Fruit fly (Drosophila melanogaster) whole organism, embryonic: Measurements from ENCODE around the gene loaf.
A peak's percentile ranks its signal among the peaks of the same experiment; 100 is the strongest.

Source experiments
- ATbp ChIP-seq: fragments of 200-800 bp; sonication (Bioruptor generic); optimal IDR thresholded peaks from 2 replicates; lab custom pipeline; 2017; ENCODE audit warnings: missing biosample characterization, mild to moderate bottlenecking, missing genetic modification characterization, missing genetic modification reagents
- Ada2b ChIP-seq: fragments of 200-800 bp; sonication (Bioruptor generic); IDR thresholded peaks from 2 replicates; pipeline ENCODE4 v1.3.6; 2022; ENCODE audit warnings: missing biosample characterization, missing genetic modification characterization
- B-H2 ChIP-seq: fragments of 200-800 bp; sonication (Bioruptor generic); optimal IDR thresholded peaks from 2 replicates; lab custom pipeline; 2018; ENCODE audit warnings: missing biosample characterization, mild to moderate bottlenecking, missing genetic modification characterization
- BtbVII ChIP-seq: fragments of 200-800 bp; sonication (Bioruptor generic); optimal IDR thresholded peaks from 3 replicates; lab custom pipeline; 2017; ENCODE audit warnings: missing biosample characterization, mild to moderate bottlenecking, missing genetic modification characterization
- C15 ChIP-seq: fragments of 200-800 bp; sonication (Bioruptor generic); IDR thresholded peaks from 3 replicates; pipeline ENCODE4 v1.3.6; 2022; ENCODE audit warnings: missing biosample characterization, missing genetic modification characterization
- CG10654 ChIP-seq: fragments of 200-800 bp; sonication (Bioruptor generic); optimal IDR thresholded peaks from 2 replicates; lab custom pipeline; 2016; ENCODE audit warnings: missing biosample characterization, missing genetic modification characterization
- CG11456 ChIP-seq: fragments of 200-800 bp; sonication (Bioruptor generic); IDR thresholded peaks from 3 replicates; pipeline ENCODE4 v1.3.6; 2022; ENCODE audit warnings: missing biosample characterization, missing genetic modification characterization
- CG12104 ChIP-seq: fragments of 200-800 bp; sonication (Bioruptor generic); optimal IDR thresholded peaks from 3 replicates; lab custom pipeline; 2016; ENCODE audit warnings: missing biosample characterization, missing genetic modification characterization
- CG12236 ChIP-seq: fragments of 200-800 bp; sonication (Bioruptor generic); optimal IDR thresholded peaks from 2 replicates; lab custom pipeline; 2016; ENCODE audit warnings: missing biosample characterization, missing genetic modification characterization
- CG13287 ChIP-seq: fragments of 200-800 bp; sonication (Bioruptor generic); IDR thresholded peaks from 2 replicates; pipeline ENCODE4 v1.3.6; 2022; ENCODE audit warnings: missing biosample characterization, missing genetic modification characterization; ENCODE audit not compliant: partially characterized antibody
- CG16815 ChIP-seq: fragments of 200-800 bp; sonication (Bioruptor generic); optimal IDR thresholded peaks from 3 replicates; lab custom pipeline; 2017; ENCODE audit warnings: missing biosample characterization, mild to moderate bottlenecking, missing genetic modification characterization
- CG17361 ChIP-seq: fragments of 200-800 bp; sonication (Bioruptor generic); IDR thresholded peaks from 3 replicates; pipeline ENCODE4 v1.3.6; 2022; ENCODE audit warnings: missing biosample characterization, missing genetic modification characterization
- CG18764 ChIP-seq: fragments of 200-800 bp; sonication (Bioruptor generic); optimal IDR thresholded peaks from 3 replicates; lab custom pipeline; 2016; ENCODE audit warnings: missing biosample characterization, missing genetic modification characterization
- CG30020 ChIP-seq: fragments of 200-800 bp; optimal IDR thresholded peaks from 2 replicates; lab custom pipeline; 2019; ENCODE audit warnings: missing biosample characterization, mild to moderate bottlenecking, missing genetic modification characterization, moderate library complexity
- CG32772 ChIP-seq: fragments of 200-800 bp; sonication (Bioruptor generic); IDR thresholded peaks from 2 replicates; pipeline ENCODE4 v1.3.6; 2022; ENCODE audit warnings: missing biosample characterization, missing genetic modification characterization
- CG34422 ChIP-seq: fragments of 200-800 bp; sonication (Bioruptor generic); IDR thresholded peaks from 3 replicates; pipeline ENCODE4 v1.3.6; 2022; ENCODE audit warnings: missing biosample characterization, missing genetic modification characterization
- CG3726 ChIP-seq: fragments of 200-800 bp; sonication (Bioruptor generic); IDR thresholded peaks from 3 replicates; pipeline ENCODE4, ENCODE4 v1.3.6; 2022; ENCODE audit warnings: missing biosample characterization, missing genetic modification characterization
- CG4424 ChIP-seq: fragments of 200-800 bp; sonication (Bioruptor generic); optimal IDR thresholded peaks from 3 replicates; lab custom pipeline; 2016; ENCODE audit warnings: missing biosample characterization, missing genetic modification characterization
- CG5953 ChIP-seq: fragments of 200-800 bp; sonication (Bioruptor generic); IDR thresholded peaks from 2 replicates; pipeline ENCODE4 v1.3.6; 2022; ENCODE audit warnings: missing biosample characterization, missing genetic modification characterization
- CG8765 ChIP-seq: fragments of 200-800 bp; sonication (Bioruptor generic); IDR thresholded peaks from 2 replicates; pipeline ENCODE4 v1.3.6; 2022; ENCODE audit warnings: missing biosample characterization, missing genetic modification characterization
- CG9932 ChIP-seq: fragments of 200-800 bp; sonication (Bioruptor generic); IDR thresholded peaks from 2 replicates; pipeline ENCODE4 v1.3.6; 2022; ENCODE audit warnings: missing biosample characterization, missing genetic modification characterization
- CrebB ChIP-seq: fragments of 200-800 bp; sonication (Bioruptor generic); optimal IDR thresholded peaks from 3 replicates; lab custom pipeline; 2018; ENCODE audit warnings: missing biosample characterization, mild to moderate bottlenecking, missing genetic modification characterization
- D19B ChIP-seq: fragments of 200-800 bp; sonication (Bioruptor generic); optimal IDR thresholded peaks from 2 replicates; lab custom pipeline; 2017; ENCODE audit warnings: missing biosample characterization, mild to moderate bottlenecking, missing genetic modification characterization
- Ets97D ChIP-seq: fragments of 200-800 bp; sonication (Bioruptor generic); optimal IDR thresholded peaks from 3 replicates; lab custom pipeline; 2016; ENCODE audit warnings: missing biosample characterization, missing genetic modification characterization
- Hr78 ChIP-seq, 2 experiments: fragments of 200-800 bp in 1 of 2; fragments of >200 bp in 1 of 2; sonication (Bioruptor generic) in 1 of 2; optimal IDR thresholded peaks; 2 replicates each; lab custom pipeline; 2017 to 2019; ENCODE audit warnings: missing biosample characterization in 2 of 2, missing genetic modification characterization in 2 of 2, mild to moderate bottlenecking in 1 of 2, moderate library complexity in 1 of 2
- Lhr ChIP-seq: fragments of 200-800 bp; sonication (Bioruptor generic); optimal IDR thresholded peaks from 3 replicates; lab custom pipeline; 2017; ENCODE audit warnings: mild to moderate bottlenecking, missing biosample characterization, missing genetic modification reagents, missing genetic modification characterization
- Poxn ChIP-seq: fragments of 200-800 bp; sonication (Bioruptor generic); IDR thresholded peaks from 2 replicates; pipeline ENCODE4 v1.3.6; 2022; ENCODE audit warnings: missing biosample characterization, missing genetic modification characterization
- Ptx1 ChIP-seq: fragments of 200-800 bp; sonication (Bioruptor generic); IDR thresholded peaks from 2 replicates; pipeline ENCODE4 v1.3.6; 2022; ENCODE audit warnings: missing biosample characterization, missing genetic modification characterization
- Scr ChIP-seq: fragments of 200-800 bp; sonication (Bioruptor generic); IDR thresholded peaks from 2 replicates; pipeline ENCODE4 v1.3.6; 2022; ENCODE audit warnings: missing biosample characterization, missing genetic modification characterization; ENCODE audit not compliant: partially characterized antibody
- abd-A ChIP-seq: fragments of 200-800 bp; sonication (Bioruptor generic); optimal IDR thresholded peaks from 3 replicates; lab custom pipeline; 2019; ENCODE audit warnings: missing biosample characterization, mild to moderate bottlenecking, missing genetic modification characterization, moderate library complexity
- az2 ChIP-seq: fragments of 200-800 bp; sonication (Bioruptor generic); optimal IDR thresholded peaks from 3 replicates; lab custom pipeline; 2016; ENCODE audit warnings: missing biosample characterization, missing genetic modification characterization
- cg ChIP-seq: fragments of 200-800 bp; sonication (Bioruptor generic); optimal IDR thresholded peaks from 3 replicates; lab custom pipeline; 2019; ENCODE audit warnings: missing biosample characterization, mild to moderate bottlenecking, missing genetic modification characterization, moderate library complexity
- chn ChIP-seq: fragments of 200-800 bp; sonication (Bioruptor generic); optimal IDR thresholded peaks from 2 replicates; lab custom pipeline; 2016; ENCODE audit warnings: missing biosample characterization, missing genetic modification characterization
- dmrt99B ChIP-seq: fragments of 200-800 bp; sonication (Bioruptor generic); optimal IDR thresholded peaks from 2 replicates; lab custom pipeline; 2018; ENCODE audit warnings: missing biosample characterization, mild to moderate bottlenecking, missing genetic modification characterization, moderate library complexity
- ems ChIP-seq: fragments of 200-800 bp; sonication (Bioruptor generic); optimal IDR thresholded peaks from 3 replicates; lab custom pipeline; 2016; ENCODE audit warnings: missing biosample characterization, missing genetic modification characterization
- en ChIP-seq: fragments of 200-800 bp; sonication (Bioruptor generic); optimal IDR thresholded peaks from 2 replicates; lab custom pipeline; 2016; ENCODE audit warnings: missing biosample characterization, missing genetic modification characterization
- grau ChIP-seq: fragments of 200-800 bp; optimal IDR thresholded peaks from 3 replicates; lab custom pipeline; 2019; ENCODE audit warnings: missing biosample characterization, mild to moderate bottlenecking, missing genetic modification characterization, moderate library complexity
- her ChIP-seq: fragments of 200-800 bp; sonication (Bioruptor generic); optimal IDR thresholded peaks from 2 replicates; lab custom pipeline; 2016; ENCODE audit warnings: missing biosample characterization, missing genetic modification characterization
- inv ChIP-seq: fragments of 200-800 bp; sonication (Bioruptor generic); IDR thresholded peaks from 2 replicates; pipeline ENCODE4 v1.3.6; 2022; ENCODE audit warnings: missing biosample characterization, missing genetic modification characterization; ENCODE audit not compliant: partially characterized antibody
- lola ChIP-seq, 3 experiments: fragments of >200 bp in 2 of 3; fragments of 200-800 bp in 1 of 3; sonication (Bioruptor generic) in 1 of 3; optimal IDR thresholded peaks; 2 replicates each; lab custom pipeline; 2017 to 2019; ENCODE audit warnings: missing biosample characterization in 3 of 3, missing genetic modification characterization in 3 of 3, mild to moderate bottlenecking in 1 of 3, moderate library complexity in 1 of 3
- onecut ChIP-seq: fragments of 200-800 bp; sonication (Bioruptor generic); IDR thresholded peaks from 2 replicates; pipeline ENCODE4 v1.3.6; 2022; ENCODE audit warnings: missing biosample characterization, missing genetic modification characterization
- pan ChIP-seq, 4 experiments: fragments of >200 bp in 3 of 4; fragments of 200-800 bp in 1 of 4; sonication (Bioruptor generic) in 1 of 4; optimal IDR thresholded peaks in 3 of 4; IDR thresholded peaks in 1 of 4; 2 replicates each; pipeline versions ENCODE4 v1.3.6 to Lab custom; 2017 to 2022; ENCODE audit warnings: missing biosample characterization in 2 of 4, missing genetic modification characterization in 2 of 4, mixed read lengths in 1 of 4
- pnt ChIP-seq: fragments of 200-800 bp; sonication (Bioruptor generic); optimal IDR thresholded peaks from 3 replicates; lab custom pipeline; 2016; ENCODE audit warnings: missing biosample characterization, missing genetic modification characterization
- sc ChIP-seq, 3 experiments: fragments of >200 bp in 2 of 3; fragments of 200-800 bp in 1 of 3; sonication (Bioruptor generic) in 1 of 3; optimal IDR thresholded peaks; 2 replicates in 2 of 3; 3 replicates in 1 of 3; lab custom pipeline; 2017; ENCODE audit warnings: mild to moderate bottlenecking in 1 of 3, missing biosample characterization in 1 of 3, missing genetic modification characterization in 1 of 3, missing genetic modification reagents in 1 of 3
- tll ChIP-seq, 2 experiments: fragments of 200-800 bp in 1 of 2; fragments of >200 bp in 1 of 2; sonication (Bioruptor generic) in 1 of 2; optimal IDR thresholded peaks; 2 replicates each; lab custom pipeline; 2017 to 2019; ENCODE audit warnings: missing biosample characterization in 2 of 2, missing genetic modification characterization in 2 of 2, mild to moderate bottlenecking in 1 of 2, moderate library complexity in 1 of 2
- unpg ChIP-seq: fragments of 200-800 bp; sonication (Bioruptor generic); optimal IDR thresholded peaks from 3 replicates; lab custom pipeline; 2018; ENCODE audit warnings: missing biosample characterization, mild to moderate bottlenecking, missing genetic modification characterization, moderate library complexity

Gene loaf

dm6 chr3L:11696294-11697116, 69.5 kb downstream of the loaf start, which contains the start of gene Dph1 (continued):
- peak; percentile 87 for TF ChIP-seq BtbVII (GFP tag; lab: Kevin White, UChicago)
- peak; percentile 66 for TF ChIP-seq B-H2 (GFP tag; lab: Kevin White, UChicago)
- 0 out of 3 replicates have a peak, but pooled peaks have one; percentile 81 for TF ChIP-seq CG3726 (GFP tag; lab: Robert Waterston, UW)
- peak; percentile 42; the same call in 1 of the 2 replicates for TF ChIP-seq Scr
- peak; percentile 22 for TF ChIP-seq CG30020 (tag; lab: Kevin White, UChicago)
- no peak; the same call in 1 of the 3 replicates for TF ChIP-seq CG11456 (GFP tag; lab: Robert Waterston, UW)
- TF ChIP-seq unpg (GFP tag; lab: Kevin White, UChicago): peak; percentile 89
- TF ChIP-seq CG12236 (GFP tag; lab: Kevin White, UChicago): peak; percentile 68
- TF ChIP-seq dmrt99B: peak; percentile 87
- TF ChIP-seq D19B (GFP tag; lab: Kevin White, UChicago): peak; percentile 65
- TF ChIP-seq inv (GFP tag; lab: Robert Waterston, UW): peak; percentile 31; the same call in 1 of the 2 replicates
- peak; percentile 76 for TF ChIP-seq CG16815 (GFP tag; lab: Kevin White, UChicago)
- TF ChIP-seq CrebB (tag; lab: Kevin White, UChicago): peak; percentile 78
- no peak; the same call in 1 of the 2 replicates for TF ChIP-seq CG32772
- peak; percentile 88 for TF ChIP-seq ATbp (GFP tag; lab: Kevin White, UChicago)
- TF ChIP-seq CG4424: peak; percentile 85
- no peak for TF ChIP-seq cg
- TF ChIP-seq Ada2b: peak; percentile 85
- TF ChIP-seq pnt: peak; percentile 68
- peak; percentile 14 for TF ChIP-seq Lhr (GFP tag; lab: Kevin White, UChicago)
- peak; percentile 79 for TF ChIP-seq ems (GFP tag; lab: Kevin White, UChicago)
- peak; percentile 57 for TF ChIP-seq CG13287 (GFP tag; lab: Robert Waterston, UW)
- no peak; the same call in 1 of the 2 replicates for TF ChIP-seq Ptx1 (GFP tag; lab: Robert Waterston, UW)
- TF ChIP-seq Hr78 (GFP tag; optimal IDR thresholded peaks at IDR 0.05; lab: Kevin White, UChicago): peak in 1 of 2 experiments; percentile 89
- peak; percentile 68 for TF ChIP-seq CG8765
- TF ChIP-seq tll (GFP tag; optimal IDR thresholded peaks at IDR 0.05; lab: Kevin White, UChicago): no peak
- TF ChIP-seq grau (tag; lab: Kevin White, UChicago): peak; percentile 78
- peak; percentile 40 for TF ChIP-seq en (GFP tag; lab: Kevin White, UChicago)
- TF ChIP-seq CG10654 (GFP tag; lab: Kevin White, UChicago): peak; percentile 77
- TF ChIP-seq CG12104 (GFP tag; lab: Kevin White, UChicago): peak; percentile 80
- TF ChIP-seq Ets97D (GFP tag; lab: Kevin White, UChicago): peak; percentile 90
- TF ChIP-seq C15: peak; percentile 81; the same call in 2 of the 3 replicates
- TF ChIP-seq onecut (GFP tag; lab: Robert Waterston, UW): peak; percentile 70
- TF ChIP-seq her (GFP tag; lab: Kevin White, UChicago): peak; percentile 81
- TF ChIP-seq Poxn (GFP tag; lab: Robert Waterston, UW): 0 out of 2 replicates have a peak, but pooled peaks have one; percentile 19
- no peak for TF ChIP-seq sc (optimal IDR thresholded peaks at IDR 0.05; lab: Kevin White, UChicago)
- TF ChIP-seq sc (GFP tag; optimal IDR thresholded peaks at IDR 0.05; lab: Kevin White, UChicago): peak; percentile 52
- TF ChIP-seq CG34422 (GFP tag; lab: Robert Waterston, UW): peak; percentile 93
- TF ChIP-seq lola (GFP tag; optimal IDR thresholded peaks at IDR 0.05; lab: Kevin White, UChicago): peak in 1 of 3 experiments; percentile 84
- TF ChIP-seq CG5953 (GFP tag; lab: Robert Waterston, UW): peak; percentile 75
- no peak for TF ChIP-seq pan (optimal IDR thresholded peaks at IDR 0.05; lab: Kevin White, UChicago)
- peak in 1 of 2 experiments; percentile 90 for TF ChIP-seq pan (GFP tag; optimal IDR thresholded peaks at IDR 0.05 in 1 of 2, IDR thresholded peaks at IDR 0.05 in 1 of 2)
- peak; percentile 83 for TF ChIP-seq az2 (GFP tag; lab: Kevin White, UChicago)
- TF ChIP-seq CG17361: peak; percentile 81
- TF ChIP-seq CG18764: peak; percentile 42
- TF ChIP-seq chn: peak; percentile 81
- TF ChIP-seq CG9932 (GFP tag; lab: Robert Waterston, UW): peak; percentile 8; the same call in 1 of the 2 replicates
- TF ChIP-seq abd-A (tag; lab: Kevin White, UChicago): peak; percentile 30
